Worm (Caenorhabditis elegans) whole organism, early embryonic: ENCODE measurements around the gene clc-1.

ENCODE experiments used
- B0310.2 ChIP-seq: sonication (generic microtip); optimal IDR thresholded peaks from 2 replicates; lab custom pipeline; 2016; ENCODE audit warnings: mild to moderate bottlenecking, missing genetic modification characterization, missing compliant biosample characterization
- ama-1 ChIP-seq: fragments of 150-350 bp; optimal IDR thresholded peaks from 2 replicates; lab custom pipeline; 2014
- ets-7 ChIP-seq: sonication (generic microtip); optimal IDR thresholded peaks from 2 replicates; lab custom pipeline; 2016; ENCODE audit warnings: missing genotype, missing genetic modification characterization, missing compliant biosample characterization

DNA sequence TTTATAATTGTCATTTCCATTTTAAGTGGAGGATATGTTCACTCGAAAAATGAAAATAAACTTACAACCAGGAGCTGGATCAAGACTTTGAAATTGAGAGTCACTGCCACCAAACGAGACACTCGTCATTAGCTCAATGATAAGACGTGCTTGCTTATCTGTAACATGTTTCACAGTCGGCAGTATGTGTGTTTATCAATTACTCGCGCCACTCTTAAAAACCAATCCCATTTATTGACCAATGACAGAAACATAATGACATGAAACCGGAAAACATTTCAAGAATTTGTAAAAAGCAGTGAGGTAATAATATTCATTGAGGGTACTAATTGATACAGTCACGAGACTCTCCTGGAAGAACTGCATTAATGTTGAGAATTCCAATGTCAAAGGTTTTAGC is 39.2 kb upstream of the clc-1 start, which contains the start of gene del-5:
- TF ChIP-seq ets-7 (tag; lab: Kevin White, UChicago) (no peak), B0310.2 (tag; lab: Kevin White, UChicago) (no peak), ama-1 (lab: Kevin White, UChicago) (no peak)
